Worm (Caenorhabditis elegans): Measurements from ENCODE around the gene eif-1.
A peak's percentile ranks its signal among the peaks of the same experiment; 100 is the strongest.

eif-1 gene

DNA sequence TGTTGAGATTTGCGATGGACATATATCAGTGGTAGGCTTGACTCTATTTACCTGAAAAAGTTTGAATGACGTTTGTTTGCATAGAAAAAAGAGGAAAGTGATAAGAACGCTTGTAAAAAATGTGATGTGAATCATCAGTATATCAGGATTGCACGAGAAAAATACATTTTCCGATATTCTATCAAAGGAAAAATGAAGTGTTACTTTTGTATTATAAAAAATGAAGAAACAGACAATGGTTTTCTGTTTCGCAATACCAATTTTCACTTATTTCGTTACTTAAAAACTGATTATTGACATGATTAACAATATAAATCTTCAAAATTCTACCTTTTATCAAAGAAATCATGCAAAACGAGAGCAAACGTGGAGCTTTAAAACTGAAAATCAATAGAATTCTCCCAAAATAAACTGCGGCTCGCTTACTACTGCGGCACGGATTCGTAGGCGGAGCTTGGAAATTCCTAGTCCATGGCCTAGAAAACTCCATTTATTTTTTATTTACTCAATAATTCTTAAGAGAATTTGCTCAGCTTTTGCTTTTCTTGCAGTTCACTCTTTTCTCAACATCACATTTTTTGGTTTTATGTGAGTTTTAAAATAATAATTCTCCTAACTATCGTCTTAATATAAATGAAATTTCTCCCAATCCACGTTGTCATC lies at the start of gene eif-1, which contains the start of gene vps-24:
eif-1 (minus strand) TSS at position 51 of the 663 bp plus-strand sequence.
vps-24 (plus strand) TSS at position 469 of the 663 bp plus-strand sequence.
- TF ChIP-seq F26F4.8 (GFP tag; conservative IDR thresholded peaks at IDR 0.05) (no peak), dve-1 (tag; optimal IDR thresholded peaks at IDR 0.05; ENCODE audit: insufficient read depth) (peak; percentile 16), F49E8.2 (tag; optimal IDR thresholded peaks at IDR 0.05; ENCODE audit: borderline replicate concordance) (no peak), F10B5.3 (tag; optimal IDR thresholded peaks at IDR 0.05) (no peak), ceh-82 (tag; optimal IDR thresholded peaks at IDR 0.05) (no peak), lin-39 (tag; optimal IDR thresholded peaks at IDR 0.05) (no peak), nhr-28 (tag; optimal IDR thresholded peaks at IDR 0.05) (no peak), dmd-9 (GFP tag; IDR thresholded peaks at IDR 0.05) (no peak), ceh-32 (tag; optimal IDR thresholded peaks at IDR 0.05; ENCODE audit: poor library complexity) (no peak), nhr-11 (tag; optimal IDR thresholded peaks at IDR 0.05) (no peak), cey-2 (tag; optimal IDR thresholded peaks at IDR 0.05; ENCODE audit: borderline replicate concordance, insufficient read depth) (no peak), aha-1 (tag) (peak; percentile 95), zfp-3 (GFP tag; conservative IDR thresholded peaks at IDR 0.05) (no peak), Y48G9A.11 (GFP tag; IDR thresholded peaks at IDR 0.05) (0 out of 2 replicates have a peak, but pooled peaks have one; percentile 20), attf-4 (tag; optimal IDR thresholded peaks at IDR 0.05) (no peak), fkh-10 (GFP tag; optimal IDR thresholded peaks at IDR 0.05) (peak; percentile 31), lin-1 (GFP tag; IDR thresholded peaks at IDR 0.05) (no peak), snpc-4 (tag; optimal IDR thresholded peaks at IDR 0.05) (no peak), skn-1 (tag; optimal IDR thresholded peaks at IDR 0.05) (no peak), set-16 (GFP tag; IDR thresholded peaks at IDR 0.05) (no peak), unc-130 (GFP tag; optimal IDR thresholded peaks at IDR 0.05) (peak; percentile 83), ama-1 (optimal IDR thresholded peaks at IDR 0.05) (no peak), lin-38 (GFP tag; IDR thresholded peaks at IDR 0.05) (peak; percentile 52), nhr-77 (tag; optimal IDR thresholded peaks at IDR 0.05) (no peak), lir-3 (tag; optimal IDR thresholded peaks at IDR 0.05) (no peak), tra-1 (GFP tag; IDR thresholded peaks at IDR 0.05) (no peak), R02D3.7 (tag; optimal IDR thresholded peaks at IDR 0.05) (no peak), madf-5 (GFP tag; IDR thresholded peaks at IDR 0.05) (no peak), nhr-25 (tag; optimal IDR thresholded peaks at IDR 0.05; ENCODE audit: borderline replicate concordance, insufficient read depth) (no peak), Y105C5A.15 (GFP tag; IDR thresholded peaks at IDR 0.05) (no peak), daf-12 (tag; optimal IDR thresholded peaks at IDR 0.05) (no peak), daf-8 (GFP tag; IDR thresholded peaks at IDR 0.05) (no peak), hmg-1.1 (GFP tag; IDR thresholded peaks at IDR 0.05) (no peak), jun-1 (tag; optimal IDR thresholded peaks at IDR 0.05) (no peak), T26A8.4 (GFP tag; IDR thresholded peaks at IDR 0.05) (no peak), dmd-6 (GFP tag; IDR thresholded peaks at IDR 0.05) (no peak), D1046.2 (GFP tag; IDR thresholded peaks at IDR 0.05) (no peak), ceh-44 (GFP tag; IDR thresholded peaks at IDR 0.05) (no peak), lsy-2 (tag; optimal IDR thresholded peaks at IDR 0.05) (peak in 1 of 2 experiments; percentile 62), ceh-28 (tag; optimal IDR thresholded peaks at IDR 0.05) (no peak), unc-39 (tag; optimal IDR thresholded peaks at IDR 0.05) (no peak), mep-1 (tag; optimal IDR thresholded peaks at IDR 0.05) (peak; percentile 18), lim-7 (GFP tag; IDR thresholded peaks at IDR 0.05) (no peak), dmd-8 (GFP tag; IDR thresholded peaks at IDR 0.05) (no peak), T20F7.1 (GFP tag; optimal IDR thresholded peaks at IDR 0.05) (no peak), mdl-1 (tag; optimal IDR thresholded peaks at IDR 0.05) (no peak), lin-13 (GFP tag; optimal IDR thresholded peaks at IDR 0.05) (peak; percentile 48), ztf-7 (tag; optimal IDR thresholded peaks at IDR 0.05) (no peak), daf-16 (GFP tag; optimal IDR thresholded peaks at IDR 0.05) (no peak), daf-16 (tag; optimal IDR thresholded peaks at IDR 0.05) (peak; percentile 47), duxl-1 (tag; optimal IDR thresholded peaks at IDR 0.05; ENCODE audit: poor library complexity) (no peak), dpl-1 (GFP tag; optimal IDR thresholded peaks at IDR 0.05) (peak; percentile 71)
